Worm (Caenorhabditis elegans) whole organism, L4/young adult: Measurements from ENCODE around the gene apt-9.

ENCODE experiments used
- W03F9.2 ChIP-seq: fragments of 150-350 bp; optimal IDR thresholded peaks from 2 replicates; lab custom pipeline; 2014; ENCODE audit warnings: missing biosample characterization, missing genetic modification characterization
- dao-5 ChIP-seq: sonication (generic microtip); optimal IDR thresholded peaks from 2 replicates; lab custom pipeline; 2016; ENCODE audit warnings: missing genotype, missing genetic modification characterization, moderate library complexity, missing compliant biosample characterization
- him-1 ChIP-seq: sonication (generic microtip); optimal IDR thresholded peaks from 2 replicates; lab custom pipeline; 2016; ENCODE audit warnings: missing genotype, missing genetic modification reagents, missing genetic modification characterization, missing compliant biosample characterization

DNA sequence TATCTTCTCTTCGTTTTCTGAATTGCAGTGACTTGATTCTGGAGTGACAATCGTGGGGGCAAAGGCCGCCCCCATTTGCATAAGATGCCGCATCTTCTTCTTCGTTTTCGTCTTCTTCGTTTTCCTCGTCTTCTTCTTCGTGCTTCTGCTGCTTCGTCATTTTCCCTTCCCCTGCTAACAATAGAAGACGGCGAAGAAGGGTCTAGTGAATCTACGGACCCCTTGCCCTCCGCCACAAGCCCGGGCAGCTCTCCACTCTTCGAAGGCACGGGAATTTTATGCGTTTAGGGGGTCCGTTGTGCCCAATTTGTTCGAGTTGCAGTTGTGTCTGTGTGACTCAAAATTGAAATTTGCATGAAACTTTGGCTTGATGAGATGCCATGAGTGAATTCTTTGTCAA is 36.5 kb upstream of the apt-9 start:
- TF ChIP-seq W03F9.2 (no peak), him-1 (tag; lab: Kevin White, UChicago) (no peak), dao-5 (tag; lab: Kevin White, UChicago) (no peak)
